Fruit fly (Drosophila melanogaster) whole organism, embryonic: ENCODE results near the gene CG17929.

Experiments used
- Abd-B ChIP-seq: fragments of 200-800 bp; sonication (Bioruptor generic); optimal IDR thresholded peaks from 2 replicates; lab custom pipeline; 2018; ENCODE audit warnings: missing biosample characterization, mild to moderate bottlenecking, missing genetic modification characterization, moderate library complexity
- Ada2b ChIP-seq: fragments of 200-800 bp; sonication (Bioruptor generic); IDR thresholded peaks from 2 replicates; pipeline ENCODE4 v1.3.6; 2022; ENCODE audit warnings: missing biosample characterization, missing genetic modification characterization
- Atf-2 ChIP-seq: fragments of 200-800 bp; sonication (Bioruptor generic); optimal IDR thresholded peaks from 2 replicates; lab custom pipeline; 2016; ENCODE audit warnings: missing biosample characterization, missing genetic modification characterization
- Awh ChIP-seq: fragments of 200-800 bp; sonication (Bioruptor generic); IDR thresholded peaks from 2 replicates; pipeline ENCODE4, ENCODE4 v1.3.6; 2022; ENCODE audit warnings: missing biosample characterization, missing genetic modification characterization
- BEAF-32 ChIP-seq: fragments of 200-800 bp; sonication (Bioruptor generic); optimal IDR thresholded peaks from 3 replicates; lab custom pipeline; 2017; ENCODE audit warnings: missing biosample characterization, missing genetic modification characterization, mild to moderate bottlenecking, moderate library complexity, missing genetic modification reagents
- CG10366 ChIP-seq: fragments of 200-800 bp; sonication (Bioruptor generic); IDR thresholded peaks from 2 replicates; pipeline ENCODE4 v1.3.6; 2022; ENCODE audit warnings: missing biosample characterization, missing genetic modification characterization
- CG11247 ChIP-seq: fragments of 200-800 bp; sonication (Bioruptor generic); IDR thresholded peaks from 2 replicates; pipeline ENCODE4 v1.3.6; 2022; ENCODE audit warnings: missing biosample characterization, missing genetic modification characterization
- CG11398 ChIP-seq: fragments of 200-800 bp; sonication (Bioruptor generic); optimal IDR thresholded peaks from 2 replicates; lab custom pipeline; 2016; ENCODE audit warnings: missing biosample characterization, missing genetic modification characterization
- CG12769 ChIP-seq: fragments of 200-800 bp; sonication (Bioruptor generic); optimal IDR thresholded peaks from 2 replicates; lab custom pipeline; 2019; ENCODE audit warnings: missing biosample characterization, mild to moderate bottlenecking, missing genetic modification characterization, moderate library complexity
- CG13894 ChIP-seq: fragments of 200-800 bp; sonication (Bioruptor generic); optimal IDR thresholded peaks from 3 replicates; lab custom pipeline; 2018; ENCODE audit warnings: missing biosample characterization, mild to moderate bottlenecking, missing genetic modification characterization, moderate library complexity
- CG14710 ChIP-seq: fragments of 200-800 bp; sonication (Bioruptor generic); optimal IDR thresholded peaks from 3 replicates; lab custom pipeline; 2019; ENCODE audit warnings: missing biosample characterization, mild to moderate bottlenecking, missing genetic modification characterization, moderate library complexity
- CG15269 ChIP-seq: fragments of 200-800 bp; sonication (Bioruptor generic); optimal IDR thresholded peaks from 2 replicates; lab custom pipeline; 2018; ENCODE audit warnings: missing biosample characterization, mild to moderate bottlenecking, missing genetic modification characterization, moderate library complexity
- CG16863 ChIP-seq: fragments of 200-800 bp; sonication (Bioruptor generic); optimal IDR thresholded peaks from 3 replicates; lab custom pipeline; 2016; ENCODE audit warnings: missing biosample characterization, missing genetic modification characterization
- CG18011 ChIP-seq: fragments of 200-800 bp; sonication (Bioruptor generic); optimal IDR thresholded peaks from 2 replicates; lab custom pipeline; 2017; ENCODE audit warnings: missing biosample characterization, missing genetic modification characterization, mild to moderate bottlenecking, moderate library complexity, missing genotype
- CG1832 ChIP-seq: fragments of 200-800 bp; sonication (Bioruptor generic); optimal IDR thresholded peaks from 2 replicates; lab custom pipeline; 2017; ENCODE audit warnings: missing biosample characterization, mild to moderate bottlenecking, missing genetic modification characterization, inconsistent platforms
- CG18764 ChIP-seq: fragments of 200-800 bp; sonication (Bioruptor generic); optimal IDR thresholded peaks from 3 replicates; lab custom pipeline; 2016; ENCODE audit warnings: missing biosample characterization, missing genetic modification characterization
- CG2889 ChIP-seq: fragments of 200-800 bp; sonication (Bioruptor generic); IDR thresholded peaks from 3 replicates; pipeline ENCODE4 v1.3.6; 2022; ENCODE audit warnings: missing biosample characterization, missing genetic modification characterization
- CG31224 ChIP-seq: fragments of 200-800 bp; sonication (Bioruptor generic); IDR thresholded peaks from 2 replicates; pipeline ENCODE4 v1.3.6; 2022; ENCODE audit warnings: missing biosample characterization, missing genetic modification characterization
- CG31441 ChIP-seq: fragments of 200-800 bp; sonication (Bioruptor generic); IDR thresholded peaks from 2 replicates; pipeline ENCODE4 v1.3.6; 2022; ENCODE audit warnings: missing biosample characterization, missing genetic modification characterization
- CG4282 ChIP-seq: fragments of 200-800 bp; sonication (Bioruptor generic); optimal IDR thresholded peaks from 2 replicates; lab custom pipeline; 2016; ENCODE audit warnings: missing biosample characterization, missing genetic modification characterization
- CG4707 ChIP-seq: fragments of 200-800 bp; sonication (Bioruptor generic); optimal IDR thresholded peaks from 2 replicates; lab custom pipeline; 2018; ENCODE audit warnings: missing biosample characterization, mild to moderate bottlenecking, missing genetic modification characterization, moderate library complexity
- CG6791 ChIP-seq: fragments of 200-800 bp; sonication (Bioruptor generic); IDR thresholded peaks from 3 replicates; pipeline ENCODE4 v1.3.6; 2022; ENCODE audit warnings: missing biosample characterization, missing genetic modification characterization; ENCODE audit not compliant: partially characterized antibody
- CG7271 ChIP-seq: fragments of 200-800 bp; sonication (Bioruptor generic); optimal IDR thresholded peaks from 2 replicates; lab custom pipeline; 2018; ENCODE audit warnings: missing biosample characterization, mild to moderate bottlenecking, missing genetic modification characterization, moderate library complexity
- CG7839 ChIP-seq: fragments of 200-800 bp; sonication (Bioruptor generic); optimal IDR thresholded peaks from 3 replicates; lab custom pipeline; 2018; ENCODE audit warnings: missing biosample characterization, mild to moderate bottlenecking, missing genetic modification characterization, moderate library complexity
- CG8290 ChIP-seq, 3 experiments: fragments of 200-800 bp; sonication (Bioruptor generic); optimal IDR thresholded peaks; 2 replicates each; lab custom pipeline; 2016 to 2019; ENCODE audit warnings: missing biosample characterization in 3 of 3, missing genetic modification characterization in 3 of 3, mild to moderate bottlenecking in 2 of 3, moderate library complexity in 1 of 3
- CrebB ChIP-seq: fragments of 200-800 bp; sonication (Bioruptor generic); optimal IDR thresholded peaks from 3 replicates; lab custom pipeline; 2018; ENCODE audit warnings: missing biosample characterization, mild to moderate bottlenecking, missing genetic modification characterization
- Dip3 ChIP-seq: fragments of 200-800 bp; sonication (Bioruptor generic); optimal IDR thresholded peaks from 3 replicates; lab custom pipeline; 2016; ENCODE audit warnings: missing biosample characterization, missing genetic modification characterization
- Eip74EF ChIP-seq, 2 experiments: fragments of 200-800 bp in 1 of 2; fragments of >200 bp in 1 of 2; sonication (Bioruptor generic) in 1 of 2; optimal IDR thresholded peaks; 2 replicates each; lab custom pipeline; 2017 to 2019; ENCODE audit warnings: missing biosample characterization in 2 of 2, missing genetic modification characterization in 2 of 2, mild to moderate bottlenecking in 1 of 2, moderate library complexity in 1 of 2
- Ets65A ChIP-seq: fragments of 200-800 bp; sonication (Bioruptor generic); peaks from one replicate; lab custom pipeline; 2016; ENCODE audit warnings: missing biosample characterization, missing genetic modification characterization
- HLH3B ChIP-seq: fragments of 200-800 bp; sonication (Bioruptor generic); IDR thresholded peaks from 2 replicates; pipeline ENCODE4 v1.3.6; 2022; ENCODE audit warnings: missing biosample characterization, missing genetic modification characterization
- Max ChIP-seq: fragments of 200-800 bp; sonication (Bioruptor generic); optimal IDR thresholded peaks from 2 replicates; lab custom pipeline; 2016; ENCODE audit warnings: missing biosample characterization, mild to moderate bottlenecking, missing genetic modification characterization
- Mes4 ChIP-seq: fragments of 200-800 bp; sonication (Bioruptor generic); optimal IDR thresholded peaks from 2 replicates; lab custom pipeline; 2016; ENCODE audit warnings: missing biosample characterization, missing genetic modification characterization
- Nf-YA ChIP-seq: fragments of 200-800 bp; sonication (Bioruptor generic); IDR thresholded peaks from 2 replicates; pipeline ENCODE4 v1.3.6; 2022; ENCODE audit warnings: missing biosample characterization, missing genetic modification characterization
- Sox102F ChIP-seq: fragments of 200-800 bp; sonication (Bioruptor generic); optimal IDR thresholded peaks from 2 replicates; lab custom pipeline; 2018; ENCODE audit warnings: missing biosample characterization, mild to moderate bottlenecking, missing genetic modification characterization, moderate library complexity
- Ssrp ChIP-seq: fragments of 200-800 bp; sonication (Bioruptor generic); optimal IDR thresholded peaks from 2 replicates; lab custom pipeline; 2018; ENCODE audit warnings: missing biosample characterization, mild to moderate bottlenecking, missing genetic modification characterization, moderate library complexity
- ab ChIP-seq: fragments of 200-800 bp; sonication (Bioruptor generic); optimal IDR thresholded peaks from 2 replicates; lab custom pipeline; 2016; ENCODE audit warnings: missing biosample characterization, missing genetic modification characterization
- br ChIP-seq: fragments of >200 bp; optimal IDR thresholded peaks from 2 replicates; lab custom pipeline; 2017
- chinmo ChIP-seq: fragments of 200-800 bp; sonication (Bioruptor generic); IDR thresholded peaks from 4 replicates; pipeline ENCODE4 v1.3.6; 2022; ENCODE audit warnings: missing biosample characterization, missing genetic modification characterization; ENCODE audit not compliant: partially characterized antibody
- ewg ChIP-seq: fragments of 200-800 bp; sonication (Bioruptor generic); optimal IDR thresholded peaks from 3 replicates; lab custom pipeline; 2017; ENCODE audit warnings: mild to moderate bottlenecking, missing biosample characterization, missing genetic modification reagents, missing genetic modification characterization
- gce ChIP-seq: fragments of 200-800 bp; sonication (Bioruptor generic); IDR thresholded peaks from 3 replicates; pipeline ENCODE4 v1.3.6; 2022; ENCODE audit warnings: missing biosample characterization, missing genetic modification characterization
- gem ChIP-seq: fragments of 200-800 bp; sonication (Bioruptor generic); optimal IDR thresholded peaks from 2 replicates; lab custom pipeline; 2019; ENCODE audit warnings: missing biosample characterization, mild to moderate bottlenecking, missing genetic modification characterization, moderate library complexity
- grau ChIP-seq: fragments of 200-800 bp; optimal IDR thresholded peaks from 3 replicates; lab custom pipeline; 2019; ENCODE audit warnings: missing biosample characterization, mild to moderate bottlenecking, missing genetic modification characterization, moderate library complexity
- onecut ChIP-seq: fragments of 200-800 bp; sonication (Bioruptor generic); IDR thresholded peaks from 2 replicates; pipeline ENCODE4 v1.3.6; 2022; ENCODE audit warnings: missing biosample characterization, missing genetic modification characterization
- sc ChIP-seq, 3 experiments: fragments of >200 bp in 2 of 3; fragments of 200-800 bp in 1 of 3; sonication (Bioruptor generic) in 1 of 3; optimal IDR thresholded peaks; 2 replicates in 2 of 3; 3 replicates in 1 of 3; lab custom pipeline; 2017; ENCODE audit warnings: mild to moderate bottlenecking in 1 of 3, missing biosample characterization in 1 of 3, missing genetic modification characterization in 1 of 3, missing genetic modification reagents in 1 of 3
- sens ChIP-seq: fragments of 200-800 bp; sonication (Bioruptor generic); peaks from one replicate; lab custom pipeline; 2016; ENCODE audit warnings: missing biosample characterization, missing genetic modification characterization
- tap ChIP-seq: fragments of 200-800 bp; optimal IDR thresholded peaks from 3 replicates; lab custom pipeline; 2019; ENCODE audit warnings: missing biosample characterization, mild to moderate bottlenecking, missing genetic modification characterization, moderate library complexity
- tna ChIP-seq: fragments of 200-800 bp; sonication (Bioruptor generic); IDR thresholded peaks from 2 replicates; pipeline ENCODE4 v1.3.6; 2022; ENCODE audit warnings: missing biosample characterization, missing genetic modification characterization; ENCODE audit not compliant: partially characterized antibody
- tx ChIP-seq: fragments of 200-800 bp; sonication (Bioruptor generic); optimal IDR thresholded peaks from 2 replicates; lab custom pipeline; 2016; ENCODE audit warnings: missing biosample characterization, missing genetic modification characterization
- zen ChIP-seq: fragments of 200-800 bp; sonication (Bioruptor generic); optimal IDR thresholded peaks from 3 replicates; lab custom pipeline; 2018; ENCODE audit warnings: missing biosample characterization, mild to moderate bottlenecking, missing genetic modification characterization, moderate library complexity
- zfh2 ChIP-seq: fragments of 200-800 bp; sonication (Bioruptor generic); optimal IDR thresholded peaks from 2 replicates; lab custom pipeline; 2016; ENCODE audit warnings: missing biosample characterization, missing genetic modification characterization

Gene CG17929

dm6 chr3R:16337053-16337385 is 11.7 kb downstream of the CG17929 start (continued):
- TF ChIP-seq CG18011 (GFP tag; lab: Kevin White, UChicago), result no peak
- TF ChIP-seq CG31224 (GFP tag; lab: Robert Waterston, UW), result no peak
- TF ChIP-seq CG7271 (tag; lab: Kevin White, UChicago), result peak; percentile 38
- TF ChIP-seq CG4282 (GFP tag; lab: Kevin White, UChicago), result no peak
- TF ChIP-seq grau, result peak; percentile 43
- TF ChIP-seq sc (optimal IDR thresholded peaks at IDR 0.05; lab: Kevin White, UChicago), result no peak
- no peak for TF ChIP-seq sc (GFP tag; optimal IDR thresholded peaks at IDR 0.05; lab: Kevin White, UChicago)
- TF ChIP-seq BEAF-32 (GFP tag; lab: Kevin White, UChicago), result no peak
- TF ChIP-seq CG12769 (tag; lab: Kevin White, UChicago), result peak; percentile 13
- TF ChIP-seq sens, result peak; percentile 97
- TF ChIP-seq CG7839, result peak; percentile 57
- peak; percentile 24 for TF ChIP-seq Atf-2 (GFP tag; lab: Kevin White, UChicago)
- peak; percentile 77 for TF ChIP-seq gem (tag; lab: Kevin White, UChicago)
- no peak for TF ChIP-seq CG15269
- TF ChIP-seq CrebB (tag; lab: Kevin White, UChicago), result no peak
- no peak for TF ChIP-seq CG2889 (GFP tag; lab: Robert Waterston, UW)
- peak; percentile 19 for TF ChIP-seq CG18764 (GFP tag; lab: Kevin White, UChicago)
- no peak for TF ChIP-seq CG4707 (GFP tag; lab: Kevin White, UChicago)
- no peak for TF ChIP-seq CG11247
- TF ChIP-seq Abd-B, result no peak
- TF ChIP-seq Ets65A (GFP tag; lab: Kevin White, UChicago), result peak; percentile 3
- no peak for TF ChIP-seq CG13894
- peak; percentile 35 for TF ChIP-seq tx (GFP tag; lab: Kevin White, UChicago)
- no peak for TF ChIP-seq Dip3 (GFP tag; lab: Kevin White, UChicago)
- TF ChIP-seq CG10366 (GFP tag; lab: Robert Waterston, UW), result peak; percentile 50
- no peak for TF ChIP-seq onecut (GFP tag; lab: Robert Waterston, UW)
- TF ChIP-seq CG14710 (tag; lab: Kevin White, UChicago), result peak; percentile 76
- no peak for TF ChIP-seq ewg
- TF ChIP-seq Eip74EF (GFP tag; optimal IDR thresholded peaks at IDR 0.05; lab: Kevin White, UChicago), result no peak
- TF ChIP-seq br (lab: Kevin White, UChicago), result no peak
- no peak for TF ChIP-seq Nf-YA (GFP tag; lab: Robert Waterston, UW)
- TF ChIP-seq Awh (GFP tag; lab: Robert Waterston, UW), result peak; percentile 36; the same call in 1 of the 2 replicates
- peak; percentile 43 for TF ChIP-seq Max (GFP tag; lab: Kevin White, UChicago)
- TF ChIP-seq CG1832, result no peak
- peak; percentile 52; the same call in 1 of the 2 replicates for TF ChIP-seq CG31441 (GFP tag; lab: Robert Waterston, UW)
- no peak for TF ChIP-seq chinmo (GFP tag; lab: Robert Waterston, UW)
- no peak for TF ChIP-seq gce (GFP tag; lab: Robert Waterston, UW)
- TF ChIP-seq tna (GFP tag; lab: Robert Waterston, UW), result no peak
- TF ChIP-seq CG16863, result peak; percentile 45
- TF ChIP-seq HLH3B, result peak; percentile 36; the same call in 1 of the 2 replicates
- TF ChIP-seq CG6791 (GFP tag; lab: Robert Waterston, UW), result no peak
- peak; percentile 68 for TF ChIP-seq CG8290 (GFP tag; optimal IDR thresholded peaks at IDR 0.05; lab: Kevin White, UChicago)
- no peak for TF ChIP-seq CG8290 (tag; optimal IDR thresholded peaks at IDR 0.05; lab: Kevin White, UChicago)
- TF ChIP-seq Sox102F (GFP tag; lab: Kevin White, UChicago), result no peak
- no peak for TF ChIP-seq Ada2b
- TF ChIP-seq CG11398 (GFP tag; lab: Kevin White, UChicago), result no peak
- TF ChIP-seq Mes4, result peak; percentile 12
- TF ChIP-seq zfh2, result no peak
- TF ChIP-seq zen (tag; lab: Kevin White, UChicago), result peak; percentile 95
- TF ChIP-seq Ssrp (tag; lab: Kevin White, UChicago), result peak; percentile 60
- TF ChIP-seq tap, result no peak
- no peak for TF ChIP-seq ab (GFP tag; lab: Kevin White, UChicago)
